Worm (Caenorhabditis elegans) whole organism, dauer: ENCODE measurements around the gene chup-1.

ENCODE experiments used
- unc-62 ChIP-seq: sonication (generic microtip); optimal IDR thresholded peaks from 2 replicates; lab custom pipeline; 2017; ENCODE audit warnings: missing biosample characterization, missing genetic modification reagents, missing genetic modification characterization

chup-1 gene

DNA sequence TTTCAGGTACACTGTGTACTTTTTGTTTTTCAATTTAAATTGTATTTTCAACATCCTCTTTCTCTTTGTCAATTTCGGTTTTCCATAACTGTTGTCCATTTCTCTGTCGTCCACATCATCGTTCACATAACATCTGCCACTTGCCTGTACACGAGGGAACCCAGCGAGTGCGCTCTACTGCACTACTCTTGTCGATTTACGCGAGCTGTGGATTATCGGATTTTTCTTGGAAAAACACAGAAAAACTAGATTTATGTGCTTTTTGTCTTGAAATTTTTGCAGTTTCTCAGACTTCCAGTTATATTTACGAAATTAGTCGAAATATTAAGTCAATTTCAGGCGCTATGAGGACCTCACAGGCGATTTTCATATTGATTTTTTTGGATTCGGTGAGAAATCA lies at the start of gene chup-1:
Gene chup-1, plus strand, starts transcription at position 340 of the 400 bp plus-strand sequence.
- no peak for TF ChIP-seq unc-62 (GFP tag; lab: Kevin White, UChicago)

DNA sequence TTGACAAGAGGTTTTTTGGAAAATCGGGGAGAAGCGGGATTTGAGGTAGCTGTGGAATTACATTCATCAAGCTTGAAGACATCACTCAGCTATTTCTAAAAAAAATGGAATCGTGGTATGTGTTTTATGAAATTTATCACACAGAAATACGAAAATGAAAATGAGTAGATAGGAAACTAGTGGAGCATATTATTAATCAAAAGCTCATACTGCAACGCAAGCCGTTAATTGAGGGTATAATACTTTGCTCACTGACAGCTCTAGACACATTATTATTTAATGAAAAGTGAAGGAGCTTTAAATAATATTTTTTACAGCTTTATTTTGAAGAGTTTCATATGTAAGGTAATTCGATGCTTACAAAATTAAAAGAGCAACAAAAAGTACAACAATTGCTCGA lies 49.1 kb upstream of the chup-1 start, which contains the start of gene M02D8.7:
Gene M02D8.7, minus strand, starts transcription at position 101 of the 400 bp plus-strand sequence.
- TF ChIP-seq unc-62 (GFP tag; lab: Kevin White, UChicago) = no peak

DNA sequence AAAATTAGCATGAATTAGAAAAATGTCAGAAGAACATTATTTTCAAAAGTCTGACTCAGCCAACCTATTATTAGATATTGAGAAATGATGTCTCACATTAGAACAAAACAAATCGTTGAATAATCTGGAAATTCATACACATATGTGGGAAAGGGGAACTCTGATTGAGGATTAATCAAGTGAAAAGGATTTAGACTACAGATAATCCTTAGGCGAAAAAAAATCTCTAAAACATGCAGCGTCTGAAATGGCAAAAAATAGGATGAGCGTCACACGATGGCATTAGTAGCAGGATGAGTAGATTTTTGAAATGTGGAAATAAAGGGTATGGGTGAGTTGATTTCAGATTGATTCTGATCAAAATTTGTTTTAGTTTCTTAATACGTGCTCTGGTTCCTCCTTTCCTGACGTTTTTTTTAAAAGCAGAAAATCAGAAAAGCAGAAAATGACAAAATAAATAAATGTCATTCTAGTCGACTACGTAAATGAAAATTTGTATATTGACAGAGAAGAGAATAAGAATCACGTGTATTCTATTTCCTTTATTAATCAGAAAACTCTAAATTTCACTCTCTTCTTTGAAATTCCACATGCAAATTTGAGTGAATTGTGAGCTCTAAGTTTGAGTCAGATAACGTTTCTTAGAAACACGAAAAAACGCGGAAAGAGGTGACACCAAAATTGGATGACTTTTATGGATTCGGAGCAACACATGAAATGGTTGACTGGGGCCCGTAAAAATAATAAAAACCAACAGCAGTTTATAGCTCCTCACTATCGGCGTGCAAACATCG lies 47.6 kb upstream of the chup-1 start:
- TF ChIP-seq unc-62 (GFP tag; lab: Kevin White, UChicago) = no peak

DNA sequence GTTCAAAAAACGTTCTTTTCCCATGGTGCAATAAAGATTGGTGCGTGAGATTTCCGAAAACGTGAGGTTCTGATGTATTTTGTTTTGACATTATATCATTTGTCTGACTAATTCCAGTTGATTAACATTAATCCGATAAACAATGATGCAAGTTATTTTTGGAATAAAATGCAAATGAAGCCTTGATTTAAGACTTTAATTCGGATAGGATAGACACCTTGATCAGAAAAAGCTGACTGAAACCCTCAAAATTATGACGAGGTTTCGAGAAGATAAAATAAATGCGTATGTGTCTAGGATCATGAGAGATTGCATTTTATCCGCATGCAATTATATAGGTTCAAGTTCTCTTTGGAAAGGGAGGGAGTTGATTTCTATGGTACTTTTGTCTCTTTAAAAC lies 46.4 kb upstream of the chup-1 start:
- no peak for TF ChIP-seq unc-62 (GFP tag; lab: Kevin White, UChicago)

DNA sequence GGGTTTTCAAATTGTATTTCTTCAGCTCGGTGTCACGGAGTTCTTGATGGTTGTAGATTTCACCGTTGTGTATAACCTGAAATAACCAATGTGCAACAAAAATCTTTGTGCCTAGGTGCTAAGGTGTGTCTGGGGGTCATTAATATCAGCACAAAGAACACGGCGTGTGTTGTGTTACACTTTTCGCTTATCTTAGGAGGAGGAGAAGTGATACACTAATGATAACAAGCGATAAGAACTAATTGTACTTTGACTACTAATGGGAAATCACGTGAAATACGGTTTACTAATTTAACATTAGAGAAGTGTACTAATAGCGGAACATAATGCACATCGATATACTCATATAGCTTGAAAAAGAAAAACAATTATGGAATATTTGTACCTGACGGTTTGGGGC lies 41.8 kb upstream of the chup-1 start:
- no peak for TF ChIP-seq unc-62 (GFP tag; lab: Kevin White, UChicago)

DNA sequence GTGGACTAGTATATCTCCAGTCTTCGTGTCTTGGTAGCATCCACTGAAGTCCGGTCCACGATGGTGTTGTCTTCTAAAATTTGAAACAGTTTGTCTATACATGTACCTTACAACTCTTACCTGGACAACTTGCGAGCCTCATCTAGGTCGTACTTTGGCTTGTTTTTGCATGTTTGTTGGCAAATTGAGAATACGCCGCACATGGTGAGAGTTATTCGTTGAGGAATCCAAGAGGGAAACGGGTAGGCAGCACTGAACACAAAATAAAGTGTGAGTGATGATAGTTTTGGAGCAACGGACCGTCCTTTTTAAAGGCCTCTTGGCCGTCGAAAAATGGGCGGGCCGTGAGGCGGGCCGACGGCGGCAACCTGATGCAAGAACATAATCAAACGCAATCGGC lies 41.3 kb upstream of the chup-1 start, which contains the start of gene asns-2:
Gene asns-2, minus strand, starts transcription at position 282 of the 400 bp plus-strand sequence.
- no peak for TF ChIP-seq unc-62 (GFP tag; lab: Kevin White, UChicago)

DNA sequence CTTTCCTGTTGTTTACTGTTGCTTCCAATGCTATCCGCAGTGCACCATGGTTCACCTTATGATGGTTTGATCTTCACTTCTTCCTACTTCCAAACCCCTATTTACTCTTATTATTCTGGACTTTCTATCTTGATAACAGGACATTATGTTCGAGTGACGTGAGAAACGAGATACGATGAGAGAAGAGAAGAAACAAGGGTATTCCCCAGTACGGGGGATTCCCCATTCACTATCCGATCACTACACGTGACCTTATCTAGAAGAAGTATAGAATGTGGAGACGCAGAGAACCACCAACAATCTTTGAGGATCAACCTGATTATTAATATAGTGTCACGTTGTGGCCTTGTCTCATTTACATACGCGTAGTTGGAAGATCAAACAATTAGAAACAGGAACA lies 39.4 kb upstream of the chup-1 start:
- TF ChIP-seq unc-62 (GFP tag; lab: Kevin White, UChicago) = no peak

DNA sequence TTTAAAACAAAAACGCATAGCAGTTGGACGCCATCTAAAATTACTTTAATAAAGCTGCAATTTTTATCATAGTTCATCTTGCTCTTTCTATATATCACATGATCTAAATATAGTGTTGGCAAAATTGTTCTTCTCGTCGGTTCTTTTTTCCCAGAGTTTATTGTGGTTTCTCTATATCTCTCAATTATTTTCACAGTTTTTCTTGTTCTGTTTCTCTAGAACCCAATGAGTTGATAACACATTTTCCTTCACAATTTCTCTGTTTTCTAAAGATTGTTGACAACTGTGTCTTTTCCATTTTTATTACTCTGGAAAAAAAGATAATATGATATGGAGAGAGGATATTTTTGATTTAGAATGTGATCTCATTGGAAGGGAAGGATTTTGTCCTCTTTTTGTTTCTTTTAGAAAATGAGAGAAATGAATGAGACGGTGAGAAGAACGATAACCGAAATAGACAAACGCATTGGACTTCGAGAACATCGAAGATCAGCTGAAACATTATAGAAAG lies 37.6 kb upstream of the chup-1 start:
- TF ChIP-seq unc-62 (GFP tag; lab: Kevin White, UChicago) = no peak

DNA sequence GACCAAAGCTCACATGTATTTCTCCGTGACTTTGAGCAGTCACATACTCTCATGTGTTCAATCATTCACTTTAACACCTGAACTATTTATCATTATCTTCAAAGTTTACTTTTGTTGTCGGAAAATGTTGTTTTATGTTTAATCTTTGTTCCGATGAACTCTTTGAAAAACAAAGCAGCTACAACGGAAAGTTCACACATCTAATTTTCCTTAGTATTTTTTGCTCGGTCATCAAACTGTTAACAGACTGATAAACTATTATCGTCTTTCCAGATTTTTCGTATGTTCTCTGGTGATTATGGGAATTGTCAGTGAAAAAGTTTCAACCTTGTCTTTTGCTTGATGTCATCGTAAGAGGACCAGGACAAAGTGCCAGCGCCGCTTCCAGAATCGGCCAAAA lies 36.0 kb upstream of the chup-1 start:
- TF ChIP-seq unc-62 (GFP tag; lab: Kevin White, UChicago) = no peak

DNA sequence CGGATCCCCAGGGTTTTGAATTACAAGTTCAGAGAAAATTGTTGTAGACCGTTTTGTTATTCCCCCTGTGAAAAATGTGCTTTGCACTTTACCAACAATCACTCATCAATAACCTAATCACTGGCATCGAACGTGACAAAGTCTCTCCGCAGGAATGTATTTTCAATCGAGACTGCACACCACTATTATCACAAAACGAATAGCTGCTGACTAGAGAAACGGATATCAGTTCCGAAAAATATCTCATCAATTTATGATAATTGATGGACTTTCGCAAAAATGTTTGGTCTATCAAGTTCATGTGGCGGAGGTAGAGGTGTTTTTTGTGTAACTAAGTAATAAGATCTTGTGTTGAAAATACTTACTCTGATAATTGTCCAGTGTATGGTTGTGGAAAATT lies 30.9 kb upstream of the chup-1 start:
- TF ChIP-seq unc-62 (GFP tag; lab: Kevin White, UChicago) = no peak

DNA sequence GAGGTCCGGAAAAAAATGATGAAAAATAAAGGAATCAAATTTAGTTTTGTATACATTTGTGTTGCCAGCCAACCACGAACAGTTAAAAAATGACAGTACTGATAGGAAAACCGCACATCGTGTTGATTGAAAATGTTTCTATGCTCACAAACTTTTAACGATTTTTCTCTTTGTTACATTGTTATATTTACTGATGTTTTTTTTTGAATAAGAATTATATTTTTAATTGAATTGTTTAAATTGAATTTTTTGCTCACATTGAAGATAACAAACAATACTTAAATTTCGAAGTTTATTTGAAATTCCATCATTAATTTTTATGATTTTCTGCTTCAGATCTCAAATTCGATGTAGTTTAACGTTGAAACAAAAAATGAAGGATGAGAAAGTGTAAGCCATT lies 30.5 kb upstream of the chup-1 start, which contains the start of gene M02D8.5:
Gene M02D8.5, minus strand, starts transcription at position 101 of the 400 bp plus-strand sequence.
- no peak for TF ChIP-seq unc-62 (GFP tag; lab: Kevin White, UChicago)

DNA sequence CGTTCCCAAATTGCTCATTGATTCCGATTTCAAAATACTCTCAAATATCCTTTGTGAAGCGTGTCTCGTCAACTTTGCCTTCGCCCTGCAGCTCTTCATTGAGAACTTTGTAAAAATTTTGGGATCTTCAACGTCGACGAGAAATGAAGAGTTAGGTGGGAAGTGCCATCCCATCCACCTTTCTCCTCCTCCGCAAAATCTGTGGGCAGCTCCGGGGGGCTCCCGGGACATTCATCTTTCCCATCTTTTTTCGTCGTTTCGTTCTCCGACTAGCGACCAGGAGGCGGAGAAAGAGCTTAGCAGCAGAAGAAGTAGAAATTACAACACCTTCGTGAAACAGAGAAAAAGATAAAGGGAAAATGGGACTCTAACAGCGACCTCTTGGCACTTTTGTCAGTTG lies 29.0 kb upstream of the chup-1 start:
- no peak for TF ChIP-seq unc-62 (GFP tag; lab: Kevin White, UChicago)

DNA sequence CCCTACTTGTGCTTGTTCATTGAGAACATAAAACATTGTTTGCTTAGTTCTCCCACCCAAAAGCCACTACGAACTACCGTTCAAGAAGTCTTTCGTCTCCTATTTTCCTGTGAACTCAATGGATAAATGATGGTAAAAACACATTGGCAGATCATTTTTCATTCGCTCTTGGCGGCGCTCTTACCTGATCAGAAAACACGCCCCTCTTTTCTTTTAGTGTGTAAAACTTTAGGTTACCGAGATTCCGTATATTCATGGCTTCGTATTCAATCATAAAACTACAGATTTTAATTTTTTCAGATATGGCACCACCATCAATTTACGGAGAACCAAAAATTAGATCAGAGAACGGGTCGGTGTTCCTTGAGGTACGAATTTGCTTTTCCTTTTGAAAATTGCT lies 28.4 kb upstream of the chup-1 start, which contains the start of gene zig-12:
Gene zig-12, plus strand, starts transcription at position 301 of the 400 bp plus-strand sequence.
- no peak for TF ChIP-seq unc-62 (GFP tag; lab: Kevin White, UChicago)

DNA sequence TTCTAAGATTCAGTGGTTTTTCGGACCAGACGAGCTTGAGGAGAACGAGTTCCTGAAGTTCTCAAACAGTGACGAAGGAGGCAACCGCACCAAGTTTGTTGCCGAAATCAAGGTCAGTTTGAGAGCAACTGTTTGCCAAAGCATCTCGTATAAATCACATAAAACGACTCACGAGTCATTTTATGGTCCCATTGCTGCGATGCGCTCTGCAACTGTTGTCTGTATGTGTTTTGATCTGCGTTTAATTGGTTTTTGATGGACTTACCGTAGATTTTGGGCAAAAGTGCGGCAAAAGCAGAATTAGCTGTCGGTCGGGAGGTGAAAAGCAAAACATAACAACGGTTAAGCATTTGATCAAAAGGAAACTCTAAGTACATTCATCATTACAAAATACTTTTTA lies 27.9 kb upstream of the chup-1 start:
- TF ChIP-seq unc-62 (GFP tag; lab: Kevin White, UChicago) = no peak

DNA sequence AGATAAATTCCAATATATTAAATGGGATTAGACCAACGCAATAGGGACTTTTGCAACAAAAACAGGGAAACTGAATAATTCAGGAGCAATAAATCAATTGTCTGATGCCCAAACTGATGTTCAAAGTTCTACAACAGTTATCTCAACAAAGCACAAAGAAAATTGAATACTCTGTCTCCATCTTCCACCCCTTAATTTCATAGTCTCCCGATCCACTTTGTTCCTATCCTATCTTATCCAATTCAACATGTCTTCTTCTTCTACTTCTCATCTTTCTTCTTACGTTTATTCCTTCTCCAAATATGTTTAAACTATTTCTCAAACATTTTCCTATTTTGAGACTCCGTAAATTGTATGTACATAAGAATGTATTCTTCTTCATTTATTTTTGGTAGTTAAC lies 21.6 kb upstream of the chup-1 start:
- no peak for TF ChIP-seq unc-62 (GFP tag; lab: Kevin White, UChicago)

DNA sequence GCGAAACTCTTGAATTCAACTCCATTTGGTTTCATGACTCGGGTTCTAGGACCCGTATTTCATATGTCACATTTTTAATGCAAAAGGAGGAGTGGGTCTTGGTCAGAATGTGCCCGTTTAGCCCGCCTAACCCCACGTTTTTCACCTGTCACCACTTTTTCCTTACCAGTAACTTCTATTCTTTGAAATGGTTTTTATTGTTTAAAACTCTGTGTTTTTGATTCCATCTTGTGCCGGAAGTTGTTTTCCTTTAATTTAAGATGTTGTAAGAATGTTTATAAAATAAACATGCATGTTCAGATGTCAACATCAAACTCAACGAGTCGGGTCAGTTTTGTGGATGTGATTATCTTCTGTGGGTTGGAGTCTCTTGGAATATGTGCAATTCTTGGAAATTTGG lies 13.4 kb upstream of the chup-1 start, which contains the start of gene ZK721.4:
Gene ZK721.4, plus strand, starts transcription at position 301 of the 400 bp plus-strand sequence.
- TF ChIP-seq unc-62 (GFP tag; lab: Kevin White, UChicago) = no peak

DNA sequence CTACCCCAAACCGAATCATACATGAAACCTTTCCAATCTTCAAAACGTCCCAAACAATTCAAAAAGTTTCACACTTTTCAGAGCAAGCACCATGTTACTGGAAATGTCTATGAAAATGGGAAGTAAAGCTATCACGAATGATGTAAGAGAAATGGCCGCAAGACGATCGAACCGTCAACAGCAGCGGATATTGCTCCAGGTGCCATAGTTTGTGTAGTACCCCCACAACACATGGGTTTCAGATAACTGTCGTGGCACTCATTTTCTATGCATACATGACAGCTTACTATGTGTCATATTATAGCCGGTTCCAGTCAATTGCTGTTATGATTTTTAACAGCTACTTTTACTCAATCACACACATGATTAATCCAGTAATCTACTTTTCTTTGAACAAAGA lies 7.7 kb upstream of the chup-1 start, which contains the start of gene ZK721.3:
Gene ZK721.3, plus strand, starts transcription at position 301 of the 400 bp plus-strand sequence.
- no peak for TF ChIP-seq unc-62 (GFP tag; lab: Kevin White, UChicago)
